Fruit fly (Drosophila melanogaster) Kc167 (cell line): Measurements from ENCODE around the gene CG12546.

ENCODE experiments used
- Myc ChIP-seq: fragments of >200 bp; optimal IDR thresholded peaks from 2 replicates; lab custom pipeline; 2017; ENCODE audit warnings: missing external identifiers
- Sin3A ChIP-seq: fragments of >200 bp; optimal IDR thresholded peaks from 2 replicates; lab custom pipeline; 2018; ENCODE audit warnings: missing external identifiers
- h ChIP-seq: fragments of >200 bp; optimal IDR thresholded peaks from 3 replicates; lab custom pipeline; 2018; ENCODE audit warnings: missing external identifiers
- insv ChIP-seq: fragments of >200 bp; optimal IDR thresholded peaks from 3 replicates; lab custom pipeline; 2018; ENCODE audit warnings: missing external identifiers
- psq ChIP-seq: fragments of >200 bp; optimal IDR thresholded peaks from 2 replicates; lab custom pipeline; 2017; ENCODE audit warnings: missing external identifiers
- ttk ChIP-seq: sonication (Bioruptor generic); optimal IDR thresholded peaks from 2 replicates; lab custom pipeline; 2017; ENCODE audit warnings: missing external identifiers

CG12546 gene

dm6 chr3L:22669275-22670006, 24.2 kb downstream of the CG12546 start, which contains the start of gene Jhbp6:
TSS of gene Jhbp6 (plus strand) at chr3L:22669956.
- TF ChIP-seq Sin3A (lab: Kevin White, UChicago) (no peak), Myc (lab: Kevin White, UChicago) (no peak), ttk (lab: Kevin White, UChicago) (no peak), insv (no peak), h (lab: Kevin White, UChicago) (no peak), psq (lab: Kevin White, UChicago) (no peak)

- TF ChIP-seq Sin3A (lab: Kevin White, UChicago) (no peak), ttk (lab: Kevin White, UChicago) (no peak), h (lab: Kevin White, UChicago) (no peak), psq (lab: Kevin White, UChicago) (no peak), Myc (lab: Kevin White, UChicago) (no peak), insv (no peak)
Measured at dm6 chr3L:22665110-22665509, 28.5 kb downstream of the CG12546 start.

dm6 chr3L:22652425-22652824, 41.2 kb downstream of the CG12546 start, which contains the start of gene CG33772:
TSS of gene CG33772 (minus strand) at chr3L:22652525.
- TF ChIP-seq Sin3A (lab: Kevin White, UChicago) (no peak), Myc (lab: Kevin White, UChicago) (no peak), insv (no peak)

- TF ChIP-seq ttk (lab: Kevin White, UChicago) (no peak), Myc (lab: Kevin White, UChicago) (no peak), h (lab: Kevin White, UChicago) (no peak), insv (no peak), psq (lab: Kevin White, UChicago) (no peak), Sin3A (lab: Kevin White, UChicago) (no peak)
Measured at dm6 chr3L:22649096-22649495, 44.5 kb downstream of the CG12546 start, which contains the start of gene CG33771. TSS of gene CG33771 (plus strand) at chr3L:22649396.

dm6 chr3L:22648372-22648771, 45.2 kb downstream of the CG12546 start, which contains the start of gene CG33770:
TSS of gene CG33770 (plus strand) at chr3L:22648672.
- TF ChIP-seq Myc (lab: Kevin White, UChicago) (no peak), insv (no peak), h (lab: Kevin White, UChicago) (no peak), Sin3A (lab: Kevin White, UChicago) (no peak), psq (lab: Kevin White, UChicago) (no peak), ttk (lab: Kevin White, UChicago) (no peak)

dm6 chr3L:22647627-22648026, 46.0 kb downstream of the CG12546 start, which contains the start of gene CG33769:
TSS of gene CG33769 (plus strand) at chr3L:22647927.
- no peak for TF ChIP-seq insv
- no peak for TF ChIP-seq Sin3A (lab: Kevin White, UChicago)
- TF ChIP-seq h (lab: Kevin White, UChicago) = no peak
- no peak for TF ChIP-seq Myc (lab: Kevin White, UChicago)
- TF ChIP-seq ttk (lab: Kevin White, UChicago) = no peak
- TF ChIP-seq psq (lab: Kevin White, UChicago) = no peak

- TF ChIP-seq psq (lab: Kevin White, UChicago) (no peak), Sin3A (lab: Kevin White, UChicago) (no peak), h (lab: Kevin White, UChicago) (no peak), Myc (lab: Kevin White, UChicago) (no peak), ttk (lab: Kevin White, UChicago) (no peak), insv (no peak)
Measured at dm6 chr3L:22646863-22647262, 46.7 kb downstream of the CG12546 start, which contains the start of gene CG33768. TSS of gene CG33768 (plus strand) at chr3L:22647163.

dm6 chr3L:22646007-22646406, 47.6 kb downstream of the CG12546 start, which contains the start of gene CG33767:
TSS of gene CG33767 (plus strand) at chr3L:22646307.
- TF ChIP-seq Sin3A (lab: Kevin White, UChicago) (no peak), psq (lab: Kevin White, UChicago) (no peak), Myc (lab: Kevin White, UChicago) (no peak), insv (no peak), h (lab: Kevin White, UChicago) (no peak), ttk (lab: Kevin White, UChicago) (no peak)

dm6 chr3L:22645327-22645726, 48.3 kb downstream of the CG12546 start, which contains the start of gene CG33766:
TSS of gene CG33766 (plus strand) at chr3L:22645627.
- no peak for TF ChIP-seq psq (lab: Kevin White, UChicago)
- no peak for TF ChIP-seq ttk (lab: Kevin White, UChicago)
- TF ChIP-seq insv = no peak
- TF ChIP-seq Myc (lab: Kevin White, UChicago) = no peak
- no peak for TF ChIP-seq h (lab: Kevin White, UChicago)
- no peak for TF ChIP-seq Sin3A (lab: Kevin White, UChicago)
